Fruit fly (Drosophila melanogaster) whole organism, adult: Measurements from ENCODE around the gene mIF2.

Experiments
- CG5204 ChIP-seq: fragments of 200-800 bp; sonication (Bioruptor generic); optimal IDR thresholded peaks from 2 replicates; lab custom pipeline; 2016; ENCODE audit warnings: missing biosample characterization, missing genetic modification characterization
- CG7045 ChIP-seq: fragments of 200-800 bp; sonication (Bioruptor generic); optimal IDR thresholded peaks from 2 replicates; lab custom pipeline; 2017; ENCODE audit warnings: missing biosample characterization, mild to moderate bottlenecking, missing genetic modification characterization
- CG7101 ChIP-seq: fragments of 200-800 bp; sonication (Bioruptor generic); optimal IDR thresholded peaks from 2 replicates; lab custom pipeline; 2018; ENCODE audit warnings: missing biosample characterization, mild to moderate bottlenecking, missing genetic modification characterization, moderate library complexity
- bab1 ChIP-seq: fragments of 200-800 bp; sonication (Bioruptor generic); optimal IDR thresholded peaks from 3 replicates; lab custom pipeline; 2019; ENCODE audit warnings: missing biosample characterization, mild to moderate bottlenecking, missing genetic modification characterization, moderate library complexity

- TF ChIP-seq CG7045 (GFP tag; lab: Kevin White, UChicago) (no peak), CG5204 (GFP tag; lab: Kevin White, UChicago) (no peak), CG7101 (tag; lab: Kevin White, UChicago) (no peak), bab1 (GFP tag; lab: Kevin White, UChicago) (no peak)
These were observed 4.1 kb downstream of the mIF2 start, which contains the start of gene Ppn for dm6 chr3R:28540274-28541177.
